Worm (Caenorhabditis elegans) whole organism, mixed stage, embryonic: ENCODE data around the gene T28D6.7.

Experiments
- blmp-1 ChIP-seq: fragments of 150-350 bp; optimal IDR thresholded peaks from 2 replicates; lab custom pipeline; 2014; ENCODE audit warnings: missing biosample characterization, missing genetic modification characterization
- ces-1 ChIP-seq: fragments of 150-350 bp; optimal IDR thresholded peaks from 2 replicates; lab custom pipeline; 2014; ENCODE audit warnings: missing biosample characterization, missing genetic modification reagents, missing genetic modification characterization
- mab-5 ChIP-seq: fragments of 150-350 bp; optimal IDR thresholded peaks from 2 replicates; lab custom pipeline; 2014; ENCODE audit warnings: missing biosample characterization, missing genetic modification characterization
- nhr-12 ChIP-seq: fragments of 150-350 bp; optimal IDR thresholded peaks from 2 replicates; lab custom pipeline; 2014; ENCODE audit warnings: missing biosample characterization, missing genetic modification characterization
- nhr-237 ChIP-seq: fragments of 150-350 bp; optimal IDR thresholded peaks from 2 replicates; lab custom pipeline; 2014; ENCODE audit warnings: missing biosample characterization, missing genetic modification characterization
- nhr-28 ChIP-seq: fragments of 150-350 bp; optimal IDR thresholded peaks from 2 replicates; lab custom pipeline; 2014; ENCODE audit warnings: missing biosample characterization, missing genetic modification characterization
- nhr-76 ChIP-seq: sonication (generic microtip); optimal IDR thresholded peaks from 2 replicates; lab custom pipeline; 2017; ENCODE audit warnings: missing biosample characterization, missing genetic modification characterization
- pha-4 ChIP-seq: fragments of 150-350 bp; optimal IDR thresholded peaks from 2 replicates; lab custom pipeline; 2018; ENCODE audit warnings: missing biosample characterization, missing genetic modification reagents, missing genetic modification characterization
- snpc-4 ChIP-seq: fragments of 150-350 bp; optimal IDR thresholded peaks from 2 replicates; lab custom pipeline; 2014; ENCODE audit warnings: missing biosample characterization, missing genetic modification characterization
- unc-39 ChIP-seq: fragments of 150-350 bp; optimal IDR thresholded peaks from 2 replicates; lab custom pipeline; 2014; ENCODE audit warnings: missing biosample characterization, missing genetic modification characterization
- unc-62 ChIP-seq: fragments of 150-350 bp; optimal IDR thresholded peaks from 2 replicates; lab custom pipeline; 2014; ENCODE audit warnings: missing biosample characterization, missing genetic modification reagents, missing genetic modification characterization

ce11 chrIII:11336072-11336471, 10.2 kb downstream of the T28D6.7 start:
- TF ChIP-seq mab-5 (no peak), unc-39 (tag; lab: Kevin White, UChicago) (no peak), nhr-76 (tag; lab: Kevin White, UChicago) (no peak), unc-62 (GFP tag; lab: Kevin White, UChicago) (no peak), pha-4 (no peak), nhr-237 (tag; lab: Kevin White, UChicago) (no peak), snpc-4 (no peak), nhr-12 (tag; lab: Kevin White, UChicago) (no peak), blmp-1 (tag; lab: Kevin White, UChicago) (no peak), ces-1 (GFP tag; lab: Kevin White, UChicago) (no peak), nhr-28 (tag; lab: Kevin White, UChicago) (no peak)
